Fruit fly (Drosophila melanogaster) whole organism, pupa: ENCODE results near the gene CG43367.

Source experiments
- CG10348 ChIP-seq: fragments of 200-800 bp; sonication (Bioruptor generic); IDR thresholded peaks from 2 replicates; pipeline ENCODE4 v1.3.6; 2022; ENCODE audit warnings: missing biosample characterization, missing genetic modification characterization
- CG12605 ChIP-seq: fragments of 200-800 bp; sonication (Bioruptor generic); IDR thresholded peaks from 2 replicates; pipeline ENCODE4 v1.3.6; 2022; ENCODE audit warnings: missing biosample characterization, missing genetic modification characterization
- CG13204 ChIP-seq: fragments of 200-800 bp; sonication (Bioruptor generic); optimal IDR thresholded peaks from 2 replicates; lab custom pipeline; 2018; ENCODE audit warnings: missing biosample characterization, mild to moderate bottlenecking, missing genetic modification characterization, moderate library complexity
- CG14655 ChIP-seq: fragments of 200-800 bp; sonication (Bioruptor generic); optimal IDR thresholded peaks from 3 replicates; lab custom pipeline; 2017; ENCODE audit warnings: mild to moderate bottlenecking, missing biosample characterization, missing genetic modification reagents, missing genetic modification characterization
- CG15710 ChIP-seq: fragments of 200-800 bp; sonication (Bioruptor generic); optimal IDR thresholded peaks from 2 replicates; lab custom pipeline; 2018; ENCODE audit warnings: missing biosample characterization, mild to moderate bottlenecking, missing genetic modification characterization, moderate library complexity
- CG17806 ChIP-seq: fragments of 200-800 bp; sonication (Bioruptor generic); optimal IDR thresholded peaks from 2 replicates; lab custom pipeline; 2018; ENCODE audit warnings: missing biosample characterization, mild to moderate bottlenecking, missing genetic modification characterization, moderate library complexity
- CG32121 ChIP-seq: fragments of 200-800 bp; sonication (Bioruptor generic); IDR thresholded peaks from 2 replicates; pipeline ENCODE4 v1.3.6; 2022; ENCODE audit warnings: missing biosample characterization, missing genetic modification characterization
- CG34367 ChIP-seq: fragments of 200-800 bp; sonication (Bioruptor generic); optimal IDR thresholded peaks from 2 replicates; lab custom pipeline; 2018; ENCODE audit warnings: missing biosample characterization, mild to moderate bottlenecking, missing genetic modification characterization
- CG4496 ChIP-seq: fragments of 200-800 bp; sonication (Bioruptor generic); IDR thresholded peaks from 3 replicates; pipeline ENCODE4 v1.3.6; 2022; ENCODE audit warnings: missing biosample characterization, missing genetic modification characterization
- CG8159 ChIP-seq: fragments of 200-800 bp; sonication (Bioruptor generic); optimal IDR thresholded peaks from 3 replicates; lab custom pipeline; 2018; ENCODE audit warnings: missing biosample characterization, mild to moderate bottlenecking, missing genetic modification characterization, moderate library complexity
- CG8301 ChIP-seq: fragments of 200-800 bp; sonication (Bioruptor generic); optimal IDR thresholded peaks from 2 replicates; lab custom pipeline; 2018; ENCODE audit warnings: missing biosample characterization, mild to moderate bottlenecking, missing genetic modification characterization
- CG9948 ChIP-seq: fragments of 200-800 bp; sonication (Bioruptor generic); optimal IDR thresholded peaks from 2 replicates; lab custom pipeline; 2018; ENCODE audit warnings: missing biosample characterization, mild to moderate bottlenecking, missing genetic modification characterization, moderate library complexity
- D1 ChIP-seq: fragments of 200-800 bp; sonication (Bioruptor generic); optimal IDR thresholded peaks from 2 replicates; lab custom pipeline; 2018; ENCODE audit warnings: missing biosample characterization, mild to moderate bottlenecking, missing genetic modification characterization, moderate library complexity
- EcR ChIP-seq: fragments of 200-800 bp; sonication (Bioruptor generic); optimal IDR thresholded peaks from 3 replicates; lab custom pipeline; 2019; ENCODE audit warnings: missing biosample characterization, missing genetic modification characterization, mild to moderate bottlenecking, moderate library complexity, missing genetic modification reagents
- Ets98B ChIP-seq: fragments of 200-800 bp; sonication (Bioruptor generic); IDR thresholded peaks from 2 replicates; pipeline ENCODE4 v1.3.6; 2022; ENCODE audit warnings: missing biosample characterization, missing genetic modification characterization
- Pif1A ChIP-seq: fragments of 200-800 bp; sonication (Bioruptor generic); optimal IDR thresholded peaks from 3 replicates; lab custom pipeline; 2016; ENCODE audit warnings: missing biosample characterization, missing genetic modification characterization
- Pif1B ChIP-seq: fragments of 200-800 bp; sonication (Bioruptor generic); optimal IDR thresholded peaks from 3 replicates; lab custom pipeline; 2016; ENCODE audit warnings: missing biosample characterization, missing genetic modification characterization
- Snoo ChIP-seq: fragments of 200-800 bp; sonication (Bioruptor generic); optimal IDR thresholded peaks from 3 replicates; lab custom pipeline; 2017; ENCODE audit warnings: missing biosample characterization, mild to moderate bottlenecking, missing genetic modification characterization, inconsistent platforms
- fd96Ca ChIP-seq: fragments of 200-800 bp; sonication (Bioruptor generic); IDR thresholded peaks from 3 replicates; pipeline ENCODE4 v1.3.6; 2022; ENCODE audit warnings: missing biosample characterization, missing genetic modification characterization
- gl ChIP-seq: fragments of 200-800 bp; sonication (Bioruptor generic); optimal IDR thresholded peaks from 2 replicates; lab custom pipeline; 2018; ENCODE audit warnings: missing biosample characterization, mild to moderate bottlenecking, missing genetic modification characterization
- rn ChIP-seq: fragments of 200-800 bp; sonication (Bioruptor generic); IDR thresholded peaks from 2 replicates; pipeline ENCODE4 v1.3.6; 2022; ENCODE audit warnings: missing biosample characterization, missing genetic modification characterization

The CG43367 gene

dm6 chr3L:4193730-4194649 is at the start of gene CG43367:
CG43367 (plus strand) TSS chr3L:4193993.
- TF ChIP-seq CG13204 (GFP tag; lab: Kevin White, UChicago): no peak
- TF ChIP-seq D1 (tag; lab: Kevin White, UChicago): no peak
- TF ChIP-seq CG32121 (GFP tag; lab: Robert Waterston, UW): 0 out of 2 replicates have a peak, but pooled peaks have one; percentile 14

- TF ChIP-seq EcR (GFP tag; lab: Kevin White, UChicago): peak; percentile 73
- no peak for TF ChIP-seq CG8301 (tag; lab: Kevin White, UChicago)
- TF ChIP-seq CG10348: no peak
- no peak for TF ChIP-seq Snoo (tag; lab: Kevin White, UChicago)
- TF ChIP-seq CG8159: no peak
Measured at dm6 chr3L:4145229-4145628, 48.6 kb upstream of the CG43367 start.

dm6 chr3L:4148406-4148975 is 45.3 kb upstream of the CG43367 start, which contains the start of gene CG1299:
CG1299 (plus strand) TSS chr3L:4148696.
- TF ChIP-seq CG14655 (GFP tag; lab: Kevin White, UChicago) (no peak), Pif1B (peak; percentile 8), rn (GFP tag; lab: Robert Waterston, UW) (no peak), CG13204 (GFP tag; lab: Kevin White, UChicago) (peak; percentile 24), CG32121 (GFP tag; lab: Robert Waterston, UW) (no peak), CG8301 (tag; lab: Kevin White, UChicago) (no peak), CG17806 (tag; lab: Kevin White, UChicago) (no peak), CG15710 (tag; lab: Kevin White, UChicago) (no peak), Ets98B (GFP tag; lab: Robert Waterston, UW) (no peak), CG9948 (tag; lab: Kevin White, UChicago) (no peak), D1 (tag; lab: Kevin White, UChicago) (no peak), Pif1A (GFP tag; lab: Kevin White, UChicago) (peak; percentile 10), EcR (GFP tag; lab: Kevin White, UChicago) (peak; percentile 34), CG34367 (no peak), CG4496 (GFP tag; lab: Robert Waterston, UW) (no peak)

dm6 chr3L:4157852-4158251 is 35.9 kb upstream of the CG43367 start:
- TF ChIP-seq fd96Ca (GFP tag; lab: Robert Waterston, UW): no peak
- TF ChIP-seq CG12605: no peak
- no peak for TF ChIP-seq CG4496 (GFP tag; lab: Robert Waterston, UW)
- TF ChIP-seq EcR (GFP tag; lab: Kevin White, UChicago): peak; percentile 3

- TF ChIP-seq Ets98B (GFP tag; lab: Robert Waterston, UW) (peak; percentile 16; the same call in 1 of the 2 replicates), EcR (GFP tag; lab: Kevin White, UChicago) (no peak), Pif1B (peak; percentile 73), D1 (tag; lab: Kevin White, UChicago) (peak; percentile 63), CG4496 (GFP tag; lab: Robert Waterston, UW) (peak; percentile 69; the same call in 1 of the 3 replicates), CG34367 (peak; percentile 70), fd96Ca (GFP tag; lab: Robert Waterston, UW) (peak; percentile 44; the same call in 1 of the 3 replicates), CG10348 (no peak), CG15710 (tag; lab: Kevin White, UChicago) (peak; percentile 79), CG8159 (peak; percentile 78), CG32121 (GFP tag; lab: Robert Waterston, UW) (no peak), Pif1A (GFP tag; lab: Kevin White, UChicago) (peak; percentile 73), CG8301 (tag; lab: Kevin White, UChicago) (peak; percentile 63), CG12605 (peak; percentile 20; the same call in 1 of the 2 replicates), CG9948 (tag; lab: Kevin White, UChicago) (peak; percentile 80), Snoo (tag; lab: Kevin White, UChicago) (peak; percentile 17), CG13204 (GFP tag; lab: Kevin White, UChicago) (peak; percentile 37), gl (tag; lab: Kevin White, UChicago) (peak; percentile 36), CG14655 (GFP tag; lab: Kevin White, UChicago) (peak; percentile 68), rn (GFP tag; lab: Robert Waterston, UW) (no peak), CG17806 (tag; lab: Kevin White, UChicago) (peak; percentile 79)
Measured at dm6 chr3L:4158361-4158760, 35.4 kb upstream of the CG43367 start.

dm6 chr3L:4159264-4159663 is 34.5 kb upstream of the CG43367 start:
- TF ChIP-seq CG10348: no peak
- TF ChIP-seq CG17806 (tag; lab: Kevin White, UChicago): no peak
- no peak for TF ChIP-seq Snoo (tag; lab: Kevin White, UChicago)
- TF ChIP-seq D1 (tag; lab: Kevin White, UChicago): no peak
- TF ChIP-seq rn (GFP tag; lab: Robert Waterston, UW): no peak
- TF ChIP-seq CG15710 (tag; lab: Kevin White, UChicago): no peak
- no peak for TF ChIP-seq gl (tag; lab: Kevin White, UChicago)
- no peak for TF ChIP-seq Pif1B
- TF ChIP-seq CG8159: no peak
- no peak for TF ChIP-seq CG32121 (GFP tag; lab: Robert Waterston, UW)
- TF ChIP-seq CG4496 (GFP tag; lab: Robert Waterston, UW): no peak
- no peak for TF ChIP-seq Ets98B (GFP tag; lab: Robert Waterston, UW)
- no peak for TF ChIP-seq fd96Ca (GFP tag; lab: Robert Waterston, UW)
- TF ChIP-seq Pif1A (GFP tag; lab: Kevin White, UChicago): no peak
- no peak for TF ChIP-seq CG13204 (GFP tag; lab: Kevin White, UChicago)
- no peak for TF ChIP-seq CG9948 (tag; lab: Kevin White, UChicago)
- no peak for TF ChIP-seq CG8301 (tag; lab: Kevin White, UChicago)
- TF ChIP-seq CG14655 (GFP tag; lab: Kevin White, UChicago): no peak
- no peak for TF ChIP-seq CG12605
